Fruit fly (Drosophila melanogaster) whole organism, embryonic: Measurements from ENCODE around the gene Uba4.

Experiments
- Ada2b ChIP-seq: fragments of 200-800 bp; sonication (Bioruptor generic); IDR thresholded peaks from 2 replicates; pipeline ENCODE4 v1.3.6; 2022; ENCODE audit warnings: missing biosample characterization, missing genetic modification characterization
- Bdp1 ChIP-seq: fragments of 200-800 bp; sonication (Bioruptor generic); optimal IDR thresholded peaks from 3 replicates; lab custom pipeline; 2016; ENCODE audit warnings: missing biosample characterization, missing genetic modification characterization
- CG10366 ChIP-seq: fragments of 200-800 bp; sonication (Bioruptor generic); IDR thresholded peaks from 2 replicates; pipeline ENCODE4 v1.3.6; 2022; ENCODE audit warnings: missing biosample characterization, missing genetic modification characterization
- CG10431 ChIP-seq: fragments of 200-800 bp; sonication (Bioruptor generic); optimal IDR thresholded peaks from 3 replicates; lab custom pipeline; 2018; ENCODE audit warnings: missing biosample characterization, mild to moderate bottlenecking, missing genetic modification characterization
- CG11456 ChIP-seq: fragments of 200-800 bp; sonication (Bioruptor generic); IDR thresholded peaks from 3 replicates; pipeline ENCODE4 v1.3.6; 2022; ENCODE audit warnings: missing biosample characterization, missing genetic modification characterization
- CG12071 ChIP-seq: fragments of 200-800 bp; sonication (Bioruptor generic); optimal IDR thresholded peaks from 3 replicates; lab custom pipeline; 2018; ENCODE audit warnings: missing biosample characterization, mild to moderate bottlenecking, missing genetic modification characterization
- CG1233 ChIP-seq: fragments of 200-800 bp; sonication (Bioruptor generic); optimal IDR thresholded peaks from 4 replicates; lab custom pipeline; 2018; ENCODE audit warnings: missing biosample characterization, mild to moderate bottlenecking, missing genetic modification characterization
- CG12769 ChIP-seq: fragments of 200-800 bp; sonication (Bioruptor generic); optimal IDR thresholded peaks from 2 replicates; lab custom pipeline; 2019; ENCODE audit warnings: missing biosample characterization, mild to moderate bottlenecking, missing genetic modification characterization, moderate library complexity
- CG15601 ChIP-seq: fragments of 200-800 bp; sonication (Bioruptor generic); optimal IDR thresholded peaks from 3 replicates; lab custom pipeline; 2019; ENCODE audit warnings: missing biosample characterization, mild to moderate bottlenecking, missing genetic modification characterization, moderate library complexity
- CG17359 ChIP-seq: fragments of 200-800 bp; sonication (Bioruptor generic); optimal IDR thresholded peaks from 3 replicates; lab custom pipeline; 2018; ENCODE audit warnings: missing biosample characterization, mild to moderate bottlenecking, missing genetic modification characterization, moderate library complexity
- CG17361 ChIP-seq: fragments of 200-800 bp; sonication (Bioruptor generic); IDR thresholded peaks from 3 replicates; pipeline ENCODE4 v1.3.6; 2022; ENCODE audit warnings: missing biosample characterization, missing genetic modification characterization
- CG17612 ChIP-seq: fragments of 200-800 bp; sonication (Bioruptor generic); IDR thresholded peaks from 2 replicates; pipeline ENCODE4 v1.3.6; 2022; ENCODE audit warnings: missing biosample characterization, missing genetic modification characterization
- CG17912 ChIP-seq: fragments of 200-800 bp; sonication (Bioruptor generic); optimal IDR thresholded peaks from 2 replicates; lab custom pipeline; 2018; ENCODE audit warnings: missing biosample characterization, mild to moderate bottlenecking, missing genetic modification characterization
- CG18476 ChIP-seq: fragments of 200-800 bp; sonication (Bioruptor generic); optimal IDR thresholded peaks from 2 replicates; lab custom pipeline; 2016; ENCODE audit warnings: missing biosample characterization, mild to moderate bottlenecking, missing genetic modification characterization
- CG6654 ChIP-seq: fragments of 200-800 bp; sonication (Bioruptor generic); optimal IDR thresholded peaks from 2 replicates; lab custom pipeline; 2017; ENCODE audit warnings: missing biosample characterization, mild to moderate bottlenecking, missing genetic modification characterization
- CG7745 ChIP-seq: fragments of 200-800 bp; sonication (Bioruptor generic); optimal IDR thresholded peaks from 2 replicates; lab custom pipeline; 2018; ENCODE audit warnings: missing biosample characterization, mild to moderate bottlenecking, missing genetic modification characterization, moderate library complexity
- CG7786 ChIP-seq: fragments of 200-800 bp; sonication (Bioruptor generic); optimal IDR thresholded peaks from 2 replicates; lab custom pipeline; 2016; ENCODE audit warnings: missing biosample characterization, missing genetic modification characterization
- CG7928 ChIP-seq: fragments of 200-800 bp; sonication (Bioruptor generic); optimal IDR thresholded peaks from 2 replicates; lab custom pipeline; 2017; ENCODE audit warnings: missing biosample characterization, mild to moderate bottlenecking, missing genetic modification characterization
- CG8388 ChIP-seq: fragments of 200-800 bp; sonication (Bioruptor generic); optimal IDR thresholded peaks from 2 replicates; lab custom pipeline; 2019; ENCODE audit warnings: missing biosample characterization, mild to moderate bottlenecking, missing genetic modification characterization, moderate library complexity
- Doc3 ChIP-seq: fragments of 200-800 bp; sonication (Bioruptor generic); IDR thresholded peaks from 3 replicates; pipeline ENCODE4 v1.3.6; 2022; ENCODE audit warnings: missing biosample characterization, missing genetic modification characterization; ENCODE audit not compliant: partially characterized antibody
- GATAe ChIP-seq: fragments of 200-800 bp; sonication (Bioruptor generic); conservative IDR thresholded peaks from 2 replicates; pipeline ENCODE4 v1.3.6; 2022; ENCODE audit warnings: missing biosample characterization, missing genetic modification characterization
- HLH3B ChIP-seq: fragments of 200-800 bp; sonication (Bioruptor generic); IDR thresholded peaks from 2 replicates; pipeline ENCODE4 v1.3.6; 2022; ENCODE audit warnings: missing biosample characterization, missing genetic modification characterization
- Kr ChIP-seq: fragments of 200-800 bp; sonication (Bioruptor generic); optimal IDR thresholded peaks from 2 replicates; lab custom pipeline; 2017; ENCODE audit warnings: missing biosample characterization, mild to moderate bottlenecking, missing genetic modification characterization
- bowl ChIP-seq: fragments of 200-800 bp; sonication (Bioruptor generic); IDR thresholded peaks from 2 replicates; pipeline ENCODE4 v1.3.6; 2022; ENCODE audit warnings: missing biosample characterization, missing genetic modification characterization
- chinmo ChIP-seq: fragments of 200-800 bp; sonication (Bioruptor generic); IDR thresholded peaks from 4 replicates; pipeline ENCODE4 v1.3.6; 2022; ENCODE audit warnings: missing biosample characterization, missing genetic modification characterization; ENCODE audit not compliant: partially characterized antibody
- dati ChIP-seq: fragments of 200-800 bp; sonication (Bioruptor generic); IDR thresholded peaks from 2 replicates; pipeline ENCODE4 v1.3.6; 2022; ENCODE audit warnings: missing biosample characterization, missing genetic modification characterization
- dm ChIP-seq: fragments of 200-800 bp; sonication (Bioruptor generic); optimal IDR thresholded peaks from 3 replicates; lab custom pipeline; 2016; ENCODE audit warnings: missing biosample characterization, missing genetic modification characterization
- exex ChIP-seq: fragments of 200-800 bp; sonication (Bioruptor generic); optimal IDR thresholded peaks from 4 replicates; lab custom pipeline; 2018; ENCODE audit warnings: missing biosample characterization, mild to moderate bottlenecking, missing genetic modification characterization, moderate library complexity
- fd96Cb ChIP-seq: fragments of 200-800 bp; sonication (Bioruptor generic); optimal IDR thresholded peaks from 2 replicates; lab custom pipeline; 2018; ENCODE audit warnings: missing biosample characterization, mild to moderate bottlenecking, missing genetic modification characterization, moderate library complexity
- gcm ChIP-seq: fragments of 200-800 bp; sonication (Bioruptor generic); optimal IDR thresholded peaks from 2 replicates; lab custom pipeline; 2019; ENCODE audit warnings: missing biosample characterization, mild to moderate bottlenecking, missing genetic modification characterization, moderate library complexity
- grn ChIP-seq: fragments of 200-800 bp; sonication (Bioruptor generic); optimal IDR thresholded peaks from 3 replicates; lab custom pipeline; 2017; ENCODE audit warnings: missing biosample characterization, missing genetic modification characterization
- gsb-n ChIP-seq: fragments of 200-800 bp; sonication (Bioruptor generic); optimal IDR thresholded peaks from 3 replicates; lab custom pipeline; 2018; ENCODE audit warnings: missing biosample characterization, mild to moderate bottlenecking, missing genetic modification characterization
- kni ChIP-seq: fragments of 200-800 bp; sonication (Bioruptor generic); optimal IDR thresholded peaks from 3 replicates; lab custom pipeline; 2017; ENCODE audit warnings: mild to moderate bottlenecking, missing biosample characterization, missing genetic modification reagents, missing genetic modification characterization
- lab ChIP-seq: fragments of 200-800 bp; sonication (Bioruptor generic); optimal IDR thresholded peaks from 3 replicates; lab custom pipeline; 2017; ENCODE audit warnings: missing biosample characterization, missing genetic modification characterization, mild to moderate bottlenecking, moderate library complexity, missing genetic modification reagents
- lov ChIP-seq, 2 experiments: fragments of 200-800 bp in 1 of 2; fragments of >200 bp in 1 of 2; sonication (Bioruptor generic) in 1 of 2; IDR thresholded peaks in 1 of 2; optimal IDR thresholded peaks in 1 of 2; 2 replicates in 1 of 2; 3 replicates in 1 of 2; pipeline versions ENCODE4 v1.3.6 to Lab custom; 2017 to 2022; ENCODE audit warnings: missing biosample characterization in 1 of 2, missing genetic modification characterization in 1 of 2
- oc ChIP-seq: fragments of 200-800 bp; sonication (Bioruptor generic); optimal IDR thresholded peaks from 2 replicates; lab custom pipeline; 2018; ENCODE audit warnings: missing biosample characterization, mild to moderate bottlenecking, missing genetic modification characterization, moderate library complexity
- pb ChIP-seq: fragments of 200-800 bp; sonication (Bioruptor generic); optimal IDR thresholded peaks from 3 replicates; lab custom pipeline; 2016; ENCODE audit warnings: missing biosample characterization, missing genetic modification characterization
- sens ChIP-seq: fragments of 200-800 bp; sonication (Bioruptor generic); peaks from one replicate; lab custom pipeline; 2016; ENCODE audit warnings: missing biosample characterization, missing genetic modification characterization
- so ChIP-seq: fragments of 200-800 bp; sonication (Bioruptor generic); IDR thresholded peaks from 3 replicates; pipeline ENCODE4 v1.3.6; 2022; ENCODE audit warnings: missing biosample characterization, missing genetic modification characterization
- tup ChIP-seq: fragments of 200-800 bp; sonication (Bioruptor generic); optimal IDR thresholded peaks from 2 replicates; lab custom pipeline; 2016; ENCODE audit warnings: missing biosample characterization, mild to moderate bottlenecking, missing genetic modification characterization, moderate library complexity
- twi ChIP-seq: fragments of 200-800 bp; optimal IDR thresholded peaks from 2 replicates; lab custom pipeline; 2019; ENCODE audit warnings: missing biosample characterization, mild to moderate bottlenecking, missing genetic modification characterization, moderate library complexity
- vvl ChIP-seq: fragments of 200-800 bp; sonication (Bioruptor generic); IDR thresholded peaks from 2 replicates; pipeline ENCODE4 v1.3.6; 2022; ENCODE audit warnings: missing biosample characterization, missing genetic modification characterization
- z ChIP-seq: fragments of 200-800 bp; sonication (Bioruptor generic); IDR thresholded peaks from 3 replicates; pipeline ENCODE4 v1.3.6; 2022; ENCODE audit warnings: missing biosample characterization, missing genetic modification characterization

Uba4 gene

dm6 chr2L:8532790-8533189 lies 15.6 kb downstream of the Uba4 start:
- no peak for TF ChIP-seq z (GFP tag; lab: Robert Waterston, UW)
- 0 out of 3 replicates have a peak, but pooled peaks have one; percentile 23 for TF ChIP-seq Doc3 (GFP tag; lab: Robert Waterston, UW)

dm6 chr2L:8533632-8534031 lies 16.4 kb downstream of the Uba4 start:
- peak; percentile 54 for TF ChIP-seq lab (GFP tag; lab: Kevin White, UChicago)
- TF ChIP-seq oc (tag; lab: Kevin White, UChicago): peak; percentile 43
- TF ChIP-seq CG18476: no peak
- TF ChIP-seq CG15601 (tag; lab: Kevin White, UChicago): peak; percentile 78
- no peak for TF ChIP-seq gsb-n (tag; lab: Kevin White, UChicago)
- 0 out of 2 replicates have a peak, but pooled peaks have one; percentile 15 for TF ChIP-seq dati (GFP tag; lab: Robert Waterston, UW)
- no peak for TF ChIP-seq so (GFP tag; lab: Robert Waterston, UW)
- no peak for TF ChIP-seq CG12071 (GFP tag; lab: Kevin White, UChicago)
- peak; percentile 58 for TF ChIP-seq sens (GFP tag; lab: Kevin White, UChicago)
- TF ChIP-seq CG17912 (GFP tag; lab: Kevin White, UChicago): no peak
- no peak for TF ChIP-seq Bdp1 (GFP tag; lab: Kevin White, UChicago)
- no peak for TF ChIP-seq CG10366
- TF ChIP-seq HLH3B (GFP tag; lab: Robert Waterston, UW): no peak
- no peak for TF ChIP-seq bowl (GFP tag; lab: Robert Waterston, UW)
- TF ChIP-seq CG1233 (GFP tag; lab: Kevin White, UChicago): no peak
- no peak for TF ChIP-seq CG6654
- no peak for TF ChIP-seq tup (GFP tag; lab: Kevin White, UChicago)
- peak; percentile 16 for TF ChIP-seq kni (GFP tag; lab: Kevin White, UChicago)
- peak; percentile 33 for TF ChIP-seq twi (tag; lab: Kevin White, UChicago)
- TF ChIP-seq CG17361 (GFP tag; lab: Robert Waterston, UW): no peak
- no peak for TF ChIP-seq CG11456
- TF ChIP-seq Ada2b (GFP tag; lab: Robert Waterston, UW): no peak
- TF ChIP-seq pb: no peak
- TF ChIP-seq CG8388: peak; percentile 9
- no peak for TF ChIP-seq CG17612
- no peak for TF ChIP-seq lov (optimal IDR thresholded peaks at IDR 0.05; lab: Kevin White, UChicago)
- TF ChIP-seq lov (GFP tag; IDR thresholded peaks at IDR 0.05; lab: Robert Waterston, UW): 0 out of 3 replicates have a peak, but pooled peaks have one; percentile 25
- TF ChIP-seq CG10431: peak; percentile 16
- 0 out of 2 replicates have a peak, but pooled peaks have one; percentile 12 for TF ChIP-seq vvl
- TF ChIP-seq CG12769 (tag; lab: Kevin White, UChicago): no peak
- no peak for TF ChIP-seq dm (GFP tag; lab: Kevin White, UChicago)
- peak; percentile 68 for TF ChIP-seq z (GFP tag; lab: Robert Waterston, UW)
- TF ChIP-seq gcm: no peak

- TF ChIP-seq fd96Cb (tag; lab: Kevin White, UChicago) (no peak), CG17359 (tag; lab: Kevin White, UChicago) (no peak), CG7786 (GFP tag; lab: Kevin White, UChicago) (no peak), CG7745 (no peak), Kr (no peak), exex (tag; lab: Kevin White, UChicago) (peak; percentile 100), GATAe (GFP tag; lab: Robert Waterston, UW) (peak; percentile 63), chinmo (GFP tag; lab: Robert Waterston, UW) (no peak), grn (GFP tag; lab: Kevin White, UChicago) (peak; percentile 3), CG7928 (GFP tag; lab: Kevin White, UChicago) (no peak)
- TF ChIP-seq, all 482 proteins: peak for 3
Observed at dm6 chr2L:8534118-8534514, 16.9 kb downstream of the Uba4 start.
